Worm (Caenorhabditis elegans) whole organism, L2 larva: ENCODE data around the gene T21D12.11.

Experiments used
- R02D3.7 ChIP-seq: fragments of 150-350 bp; optimal IDR thresholded peaks from 2 replicates; lab custom pipeline; 2014; ENCODE audit warnings: missing biosample characterization, missing genetic modification characterization
- Y55F3AM.14 ChIP-seq: fragments of 200-800 bp; sonication (Bioruptor generic); optimal IDR thresholded peaks from 2 replicates; lab custom pipeline; 2018; ENCODE audit warnings: mild to moderate bottlenecking, missing genetic modification characterization, missing compliant biosample characterization
- aly-2 ChIP-seq: fragments of 150-350 bp; optimal IDR thresholded peaks from 2 replicates; lab custom pipeline; 2014; ENCODE audit warnings: missing biosample characterization, missing genetic modification characterization
- ceh-82 ChIP-seq: fragments of 150-350 bp; optimal IDR thresholded peaks from 2 replicates; lab custom pipeline; 2014; ENCODE audit warnings: missing biosample characterization, missing genetic modification characterization
- lsy-2 ChIP-seq, 2 experiments: fragments of 150-350 bp in 1 of 2; sonication (generic microtip) in 1 of 2; optimal IDR thresholded peaks; 2 replicates each; lab custom pipeline; 2014 to 2017; ENCODE audit warnings: missing biosample characterization in 2 of 2, missing genetic modification characterization in 2 of 2
- nhr-10 ChIP-seq: sonication (generic microtip); optimal IDR thresholded peaks from 2 replicates; lab custom pipeline; 2017; ENCODE audit warnings: missing biosample characterization, missing genetic modification characterization
- nhr-11 ChIP-seq: fragments of 150-350 bp; optimal IDR thresholded peaks from 2 replicates; lab custom pipeline; 2014; ENCODE audit warnings: missing biosample characterization, missing genetic modification characterization
- nhr-12 ChIP-seq: fragments of 150-350 bp; optimal IDR thresholded peaks from 2 replicates; lab custom pipeline; 2014; ENCODE audit warnings: missing biosample characterization, missing genetic modification characterization
- skn-1 ChIP-seq: sonication (generic microtip); optimal IDR thresholded peaks from 2 replicates; lab custom pipeline; 2017; ENCODE audit warnings: missing biosample characterization, missing genetic modification characterization
- unc-39 ChIP-seq: fragments of 150-350 bp; optimal IDR thresholded peaks from 2 replicates; lab custom pipeline; 2014; ENCODE audit warnings: missing biosample characterization, missing genetic modification characterization
- ztf-1 ChIP-seq: fragments of 200-800 bp; sonication (Bioruptor generic); conservative IDR thresholded peaks from 2 replicates; pipeline ENCODE4 v1.3.6; 2022; ENCODE audit warnings: missing genetic modification characterization, missing compliant biosample characterization

DNA sequence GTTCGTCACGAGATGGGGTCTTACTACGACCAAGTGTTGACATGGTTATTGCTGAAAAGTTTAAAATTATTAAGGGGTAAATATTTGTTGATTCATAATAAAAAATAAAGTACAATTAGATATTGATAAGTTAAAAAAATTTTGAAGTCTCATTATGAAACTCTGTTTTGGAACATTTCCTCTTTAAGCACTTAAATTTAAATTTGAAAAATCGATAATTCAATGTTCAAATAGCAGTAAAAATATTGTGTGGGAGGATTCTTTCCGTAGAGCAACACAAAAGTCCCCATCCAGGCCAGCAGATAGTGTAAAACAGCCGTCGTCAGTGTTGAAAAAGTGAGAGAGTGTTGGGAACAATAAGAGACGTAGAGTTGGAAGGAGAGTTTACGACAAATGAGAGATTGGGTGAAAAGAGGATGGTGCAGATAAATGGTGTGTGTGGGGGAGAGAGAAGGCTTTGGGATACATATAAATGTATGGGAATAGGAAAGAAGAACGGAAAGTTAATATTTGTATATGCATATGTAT lies 5.0 kb upstream of the T21D12.11 start, which contains the start of gene pat-6:
- no peak for TF ChIP-seq ztf-1 (GFP tag; lab: Robert Waterston, UW)
- no peak for TF ChIP-seq unc-39
- no peak for TF ChIP-seq skn-1 (tag; lab: Kevin White, UChicago)
- peak in 1 of 2 experiments; percentile 55 for TF ChIP-seq lsy-2 (tag; optimal IDR thresholded peaks at IDR 0.05; lab: Kevin White, UChicago)
- TF ChIP-seq nhr-12 (tag; lab: Kevin White, UChicago), result no peak
- TF ChIP-seq R02D3.7 (tag; lab: Kevin White, UChicago), result no peak
- TF ChIP-seq ceh-82, result no peak
- TF ChIP-seq Y55F3AM.14 (GFP tag; lab: Kevin White, UChicago), result no peak
- no peak for TF ChIP-seq nhr-11 (tag; lab: Kevin White, UChicago)
- TF ChIP-seq aly-2 (tag; lab: Kevin White, UChicago), result no peak
- TF ChIP-seq nhr-10 (tag; lab: Kevin White, UChicago), result no peak
